Fruit fly (Drosophila melanogaster) whole organism, embryonic: ENCODE results near the gene mEFTs.

Source experiments
- BEAF-32 ChIP-seq: fragments of 200-800 bp; sonication (Bioruptor generic); optimal IDR thresholded peaks from 3 replicates; lab custom pipeline; 2017; ENCODE audit warnings: missing biosample characterization, missing genetic modification characterization, mild to moderate bottlenecking, moderate library complexity, missing genetic modification reagents
- BtbVII ChIP-seq: fragments of 200-800 bp; sonication (Bioruptor generic); optimal IDR thresholded peaks from 3 replicates; lab custom pipeline; 2017; ENCODE audit warnings: missing biosample characterization, mild to moderate bottlenecking, missing genetic modification characterization
- CG10267 ChIP-seq: fragments of 200-800 bp; sonication (Bioruptor generic); optimal IDR thresholded peaks from 2 replicates; lab custom pipeline; 2018; ENCODE audit warnings: missing biosample characterization, mild to moderate bottlenecking, missing genetic modification characterization, moderate library complexity
- CG10565 ChIP-seq: fragments of 200-800 bp; sonication (Bioruptor generic); optimal IDR thresholded peaks from 3 replicates; lab custom pipeline; 2016; ENCODE audit warnings: missing biosample characterization, mild to moderate bottlenecking, missing genetic modification characterization
- CG16813 ChIP-seq: fragments of 200-800 bp; sonication (Bioruptor generic); IDR thresholded peaks from 3 replicates; pipeline ENCODE4 v1.3.6; 2022; ENCODE audit warnings: missing biosample characterization, missing genetic modification characterization; ENCODE audit not compliant: partially characterized antibody
- CG4854 ChIP-seq: fragments of 200-800 bp; sonication (Bioruptor generic); optimal IDR thresholded peaks from 2 replicates; lab custom pipeline; 2016; ENCODE audit warnings: missing biosample characterization, missing genetic modification characterization, inconsistent platforms
- CG6654 ChIP-seq: fragments of 200-800 bp; sonication (Bioruptor generic); optimal IDR thresholded peaks from 2 replicates; lab custom pipeline; 2017; ENCODE audit warnings: missing biosample characterization, mild to moderate bottlenecking, missing genetic modification characterization
- CG6854 ChIP-seq: fragments of 200-800 bp; sonication (Bioruptor generic); optimal IDR thresholded peaks from 3 replicates; lab custom pipeline; 2017; ENCODE audit warnings: missing biosample characterization, mild to moderate bottlenecking, missing genetic modification characterization
- CG8765 ChIP-seq: fragments of 200-800 bp; sonication (Bioruptor generic); IDR thresholded peaks from 2 replicates; pipeline ENCODE4 v1.3.6; 2022; ENCODE audit warnings: missing biosample characterization, missing genetic modification characterization
- D ChIP-seq, 2 experiments: fragments of 200-800 bp in 1 of 2; fragments of >200 bp in 1 of 2; sonication (Bioruptor generic) in 1 of 2; optimal IDR thresholded peaks; 2 replicates in 1 of 2; 3 replicates in 1 of 2; lab custom pipeline; 2017; ENCODE audit warnings: mild to moderate bottlenecking in 1 of 2, missing biosample characterization in 1 of 2, missing genetic modification characterization in 1 of 2, missing genetic modification reagents in 1 of 2
- D19B ChIP-seq: fragments of 200-800 bp; sonication (Bioruptor generic); optimal IDR thresholded peaks from 2 replicates; lab custom pipeline; 2017; ENCODE audit warnings: missing biosample characterization, mild to moderate bottlenecking, missing genetic modification characterization
- Dip3 ChIP-seq: fragments of 200-800 bp; sonication (Bioruptor generic); optimal IDR thresholded peaks from 3 replicates; lab custom pipeline; 2016; ENCODE audit warnings: missing biosample characterization, missing genetic modification characterization
- Doc3 ChIP-seq: fragments of 200-800 bp; sonication (Bioruptor generic); IDR thresholded peaks from 3 replicates; pipeline ENCODE4 v1.3.6; 2022; ENCODE audit warnings: missing biosample characterization, missing genetic modification characterization; ENCODE audit not compliant: partially characterized antibody
- Dp ChIP-seq: fragments of 200-800 bp; sonication (Bioruptor generic); optimal IDR thresholded peaks from 2 replicates; lab custom pipeline; 2018; ENCODE audit warnings: missing biosample characterization, mild to moderate bottlenecking, missing genetic modification characterization, moderate library complexity
- Gsc ChIP-seq: fragments of 200-800 bp; sonication (Bioruptor generic); IDR thresholded peaks from 2 replicates; pipeline ENCODE4 v1.3.6; 2022; ENCODE audit warnings: missing biosample characterization, missing genetic modification characterization
- Hmr ChIP-seq: fragments of 200-800 bp; sonication (Bioruptor generic); optimal IDR thresholded peaks from 3 replicates; lab custom pipeline; 2017; ENCODE audit warnings: mild to moderate bottlenecking, missing biosample characterization, missing genetic modification reagents, missing genetic modification characterization
- Lhr ChIP-seq: fragments of 200-800 bp; sonication (Bioruptor generic); optimal IDR thresholded peaks from 3 replicates; lab custom pipeline; 2017; ENCODE audit warnings: mild to moderate bottlenecking, missing biosample characterization, missing genetic modification reagents, missing genetic modification characterization
- Mrtf ChIP-seq: fragments of 200-800 bp; sonication (Bioruptor generic); IDR thresholded peaks from 3 replicates; pipeline ENCODE4 v1.3.6; 2022; ENCODE audit warnings: missing biosample characterization, missing genetic modification characterization
- NC2α ChIP-seq: fragments of 200-800 bp; sonication (Bioruptor generic); optimal IDR thresholded peaks from 2 replicates; lab custom pipeline; 2016; ENCODE audit warnings: missing biosample characterization, missing genetic modification characterization
- Rfx ChIP-seq: fragments of 200-800 bp; sonication (Bioruptor generic); IDR thresholded peaks from 2 replicates; pipeline ENCODE4 v1.3.6; 2022; ENCODE audit warnings: missing biosample characterization, missing genetic modification characterization
- Spps ChIP-seq: fragments of 200-800 bp; sonication (Bioruptor generic); optimal IDR thresholded peaks from 2 replicates; lab custom pipeline; 2018; ENCODE audit warnings: missing biosample characterization, mild to moderate bottlenecking, missing genetic modification characterization
- Taf1 ChIP-seq: fragments of 200-800 bp; sonication (Bioruptor generic); IDR thresholded peaks from 2 replicates; pipeline ENCODE4 v1.3.6; 2022; ENCODE audit warnings: missing biosample characterization, missing genetic modification characterization
- Xbp1 ChIP-seq: fragments of 200-800 bp; sonication (Bioruptor generic); optimal IDR thresholded peaks from 3 replicates; lab custom pipeline; 2016; ENCODE audit warnings: missing biosample characterization, mild to moderate bottlenecking, missing genetic modification characterization
- aop ChIP-seq: fragments of 200-800 bp; sonication (Bioruptor generic); IDR thresholded peaks from 2 replicates; pipeline ENCODE4 v1.3.6; 2022; ENCODE audit warnings: missing biosample characterization, missing genetic modification characterization
- ap ChIP-seq: fragments of 200-800 bp; sonication (Bioruptor generic); IDR thresholded peaks from 2 replicates; pipeline ENCODE4 v1.3.6; 2022; ENCODE audit warnings: missing biosample characterization, missing genetic modification characterization
- ato ChIP-seq: fragments of 200-800 bp; sonication (Bioruptor generic); IDR thresholded peaks from 2 replicates; pipeline ENCODE4 v1.3.6; 2022; ENCODE audit warnings: missing biosample characterization, missing genetic modification characterization; ENCODE audit not compliant: partially characterized antibody
- chinmo ChIP-seq: fragments of 200-800 bp; sonication (Bioruptor generic); IDR thresholded peaks from 4 replicates; pipeline ENCODE4 v1.3.6; 2022; ENCODE audit warnings: missing biosample characterization, missing genetic modification characterization; ENCODE audit not compliant: partially characterized antibody
- chn ChIP-seq: fragments of 200-800 bp; sonication (Bioruptor generic); optimal IDR thresholded peaks from 2 replicates; lab custom pipeline; 2016; ENCODE audit warnings: missing biosample characterization, missing genetic modification characterization
- crp ChIP-seq, 2 experiments: fragments of 200-800 bp; sonication (Bioruptor generic); optimal IDR thresholded peaks; 2 replicates in 1 of 2; 3 replicates in 1 of 2; lab custom pipeline; 2017; ENCODE audit warnings: missing biosample characterization in 2 of 2, missing genetic modification characterization in 2 of 2, mild to moderate bottlenecking in 1 of 2, moderate library complexity in 1 of 2
- da ChIP-seq: fragments of 200-800 bp; sonication (Bioruptor generic); optimal IDR thresholded peaks from 2 replicates; lab custom pipeline; 2016; ENCODE audit warnings: missing biosample characterization, missing genetic modification characterization
- dpn ChIP-seq, 2 experiments: fragments of 200-800 bp; sonication (Bioruptor generic); optimal IDR thresholded peaks; 3 replicates each; lab custom pipeline; 2016; ENCODE audit warnings: missing biosample characterization in 2 of 2, missing genetic modification characterization in 2 of 2
- dysf ChIP-seq: fragments of 200-800 bp; sonication (Bioruptor generic); IDR thresholded peaks from 3 replicates; pipeline ENCODE4 v1.3.6; 2022; ENCODE audit warnings: missing biosample characterization, missing genetic modification characterization
- hkb ChIP-seq, 2 experiments: fragments of 200-800 bp in 1 of 2; fragments of >200 bp in 1 of 2; sonication (Bioruptor generic) in 1 of 2; IDR thresholded peaks in 1 of 2; optimal IDR thresholded peaks in 1 of 2; 2 replicates each; pipeline versions ENCODE4 v1.3.6 to Lab custom; 2017 to 2022; ENCODE audit warnings: missing biosample characterization in 1 of 2, missing genetic modification characterization in 1 of 2
- jumu ChIP-seq: fragments of 200-800 bp; sonication (Bioruptor generic); optimal IDR thresholded peaks from 3 replicates; lab custom pipeline; 2016; ENCODE audit warnings: missing biosample characterization, missing genetic modification characterization
- knrl ChIP-seq: fragments of 200-800 bp; sonication (Bioruptor generic); IDR thresholded peaks from 3 replicates; pipeline ENCODE4 v1.3.6; 2022; ENCODE audit warnings: missing biosample characterization, missing genetic modification characterization; ENCODE audit not compliant: partially characterized antibody
- mld ChIP-seq: fragments of 200-800 bp; sonication (Bioruptor generic); IDR thresholded peaks from 3 replicates; pipeline ENCODE4 v1.3.6; 2022; ENCODE audit warnings: missing biosample characterization, missing genetic modification characterization; ENCODE audit not compliant: partially characterized antibody
- otp ChIP-seq: fragments of 200-800 bp; sonication (Bioruptor generic); IDR thresholded peaks from 3 replicates; pipeline ENCODE4, ENCODE4 v1.3.6; 2022; ENCODE audit warnings: missing biosample characterization, missing genetic modification characterization
- pnt ChIP-seq: fragments of 200-800 bp; sonication (Bioruptor generic); optimal IDR thresholded peaks from 3 replicates; lab custom pipeline; 2016; ENCODE audit warnings: missing biosample characterization, missing genetic modification characterization
- pros ChIP-seq: fragments of 200-800 bp; sonication (Bioruptor generic); optimal IDR thresholded peaks from 3 replicates; lab custom pipeline; 2019; ENCODE audit warnings: missing biosample characterization, mild to moderate bottlenecking, missing genetic modification characterization, moderate library complexity
- sc ChIP-seq, 3 experiments: fragments of >200 bp in 2 of 3; fragments of 200-800 bp in 1 of 3; sonication (Bioruptor generic) in 1 of 3; optimal IDR thresholded peaks; 2 replicates in 2 of 3; 3 replicates in 1 of 3; lab custom pipeline; 2017; ENCODE audit warnings: mild to moderate bottlenecking in 1 of 3, missing biosample characterization in 1 of 3, missing genetic modification characterization in 1 of 3, missing genetic modification reagents in 1 of 3
- sisA ChIP-seq: fragments of 200-800 bp; sonication (Bioruptor generic); IDR thresholded peaks from 2 replicates; pipeline ENCODE4 v1.3.6; 2022; ENCODE audit warnings: missing biosample characterization, missing genetic modification characterization
- tll ChIP-seq, 2 experiments: fragments of 200-800 bp in 1 of 2; fragments of >200 bp in 1 of 2; sonication (Bioruptor generic) in 1 of 2; optimal IDR thresholded peaks; 2 replicates each; lab custom pipeline; 2017 to 2019; ENCODE audit warnings: missing biosample characterization in 2 of 2, missing genetic modification characterization in 2 of 2, mild to moderate bottlenecking in 1 of 2, moderate library complexity in 1 of 2
- unc-4 ChIP-seq: fragments of 200-800 bp; sonication (Bioruptor generic); IDR thresholded peaks from 2 replicates; pipeline ENCODE4 v1.3.6; 2022; ENCODE audit warnings: missing biosample characterization, missing genetic modification characterization; ENCODE audit not compliant: partially characterized antibody
- vnd ChIP-seq: fragments of 200-800 bp; sonication (Bioruptor generic); IDR thresholded peaks from 3 replicates; pipeline ENCODE4 v1.3.6; 2022; ENCODE audit warnings: missing biosample characterization, missing genetic modification characterization; ENCODE audit not compliant: partially characterized antibody
- zen2 ChIP-seq: fragments of 200-800 bp; sonication (Bioruptor generic); IDR thresholded peaks from 3 replicates; pipeline ENCODE4 v1.3.6; 2022; ENCODE audit warnings: missing biosample characterization, missing genetic modification characterization; ENCODE audit not compliant: partially characterized antibody
- zfh1 ChIP-seq: fragments of 200-800 bp; sonication (Bioruptor generic); IDR thresholded peaks from 3 replicates; pipeline ENCODE4 v1.3.6; 2022; ENCODE audit warnings: missing biosample characterization, missing genetic modification characterization

Gene mEFTs

DNA sequence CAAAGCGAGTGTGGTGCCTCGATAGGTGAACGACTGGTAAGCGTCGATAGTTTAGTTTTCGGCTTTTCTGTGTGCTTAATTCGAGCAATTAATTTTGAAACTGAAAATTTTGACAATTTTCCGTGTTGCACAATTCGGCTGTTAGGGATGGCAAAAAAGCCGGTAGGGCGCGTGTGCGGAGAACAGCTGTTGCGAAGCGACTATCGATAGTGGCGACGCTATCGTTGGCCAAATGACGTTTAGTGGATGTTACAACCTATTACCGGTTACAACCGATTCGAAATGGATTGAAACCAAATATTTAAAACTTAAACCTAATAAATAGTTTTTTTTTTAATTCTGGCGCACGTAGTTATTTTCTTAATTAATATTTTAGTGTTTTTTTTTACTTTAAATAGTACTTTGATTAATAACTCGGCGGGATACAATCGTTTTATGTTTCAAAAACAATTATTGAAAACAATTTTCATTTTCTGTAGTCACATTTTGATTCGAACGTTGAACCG, at the start of gene mEFTs, which contains the start of gene Dhc36C (continued):
- TF ChIP-seq CG10267 (tag; lab: Kevin White, UChicago): peak; percentile 87
- no peak for TF ChIP-seq Spps (tag; lab: Kevin White, UChicago)
- no peak for TF ChIP-seq hkb (optimal IDR thresholded peaks at IDR 0.05; lab: Kevin White, UChicago)
- TF ChIP-seq hkb (GFP tag; IDR thresholded peaks at IDR 0.05; lab: Robert Waterston, UW): peak; percentile 21; the same call in 1 of the 2 replicates
- peak; percentile 57; the same call in 1 of the 3 replicates for TF ChIP-seq mld
- no peak for TF ChIP-seq zfh1 (GFP tag; lab: Robert Waterston, UW)
- peak; percentile 88 for TF ChIP-seq CG16813
- peak; percentile 78 for TF ChIP-seq Dp
- TF ChIP-seq Hmr: peak; percentile 38
- no peak for TF ChIP-seq otp
- peak; percentile 82; the same call in 2 of the 3 replicates for TF ChIP-seq zen2 (GFP tag; lab: Robert Waterston, UW)
- peak; percentile 62; the same call in 2 of the 3 replicates for TF ChIP-seq vnd (GFP tag; lab: Robert Waterston, UW)
- TF ChIP-seq sisA (GFP tag; lab: Robert Waterston, UW): no peak
- peak; percentile 58 for TF ChIP-seq Lhr

DNA sequence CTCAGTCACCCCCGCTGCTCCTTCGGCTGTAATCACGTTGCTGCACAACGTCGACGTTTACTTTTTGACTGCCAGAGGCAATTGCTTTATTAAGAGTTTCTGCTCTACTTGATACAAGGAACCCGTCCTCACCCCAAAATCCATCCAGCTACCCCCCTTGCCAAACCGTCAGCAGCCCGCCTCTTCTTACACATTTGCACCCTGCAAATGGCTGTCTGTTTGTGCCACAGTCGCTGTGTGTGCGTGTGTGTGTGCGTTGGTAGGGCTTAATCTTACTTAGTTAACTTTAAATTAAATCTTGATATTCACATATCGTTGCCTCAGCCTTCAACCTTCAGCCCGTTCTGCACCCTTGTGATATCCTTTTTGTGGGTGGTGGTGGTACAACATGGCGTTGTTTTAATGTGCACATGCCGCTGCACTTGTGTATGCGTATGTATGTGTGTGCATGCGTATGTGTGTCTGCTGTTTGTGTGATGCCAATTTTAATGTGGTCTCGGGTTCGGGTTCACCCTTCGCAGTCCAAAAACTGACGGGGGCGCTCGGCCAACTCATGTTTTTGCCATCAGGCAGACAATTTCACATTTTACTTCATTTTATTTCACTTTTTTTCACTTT, 41.9 kb upstream of the mEFTs start:
- no peak for TF ChIP-seq jumu (GFP tag; lab: Kevin White, UChicago)
- TF ChIP-seq dpn (GFP tag; optimal IDR thresholded peaks at IDR 0.05; lab: Kevin White, UChicago): no peak
- no peak for TF ChIP-seq D19B (GFP tag; lab: Kevin White, UChicago)
- TF ChIP-seq chinmo (GFP tag; lab: Robert Waterston, UW): no peak
- no peak for TF ChIP-seq CG10565
- TF ChIP-seq dysf: no peak
- no peak for TF ChIP-seq ato (GFP tag; lab: Robert Waterston, UW)
- TF ChIP-seq ap: no peak
- no peak for TF ChIP-seq unc-4 (GFP tag; lab: Robert Waterston, UW)
- TF ChIP-seq Spps (tag; lab: Kevin White, UChicago): no peak
- no peak for TF ChIP-seq crp (GFP tag; optimal IDR thresholded peaks at IDR 0.05; lab: Kevin White, UChicago)
- TF ChIP-seq BEAF-32 (GFP tag; lab: Kevin White, UChicago): no peak
- no peak for TF ChIP-seq BtbVII (GFP tag; lab: Kevin White, UChicago)
- peak; percentile 89 for TF ChIP-seq pros (GFP tag; lab: Kevin White, UChicago)
- no peak for TF ChIP-seq da
- no peak for TF ChIP-seq Doc3 (GFP tag; lab: Robert Waterston, UW)
- no peak for TF ChIP-seq chn (GFP tag; lab: Kevin White, UChicago)
- no peak for TF ChIP-seq Taf1 (GFP tag; lab: Robert Waterston, UW)
- no peak for TF ChIP-seq sc (optimal IDR thresholded peaks at IDR 0.05; lab: Kevin White, UChicago)
- no peak for TF ChIP-seq sc (GFP tag; optimal IDR thresholded peaks at IDR 0.05; lab: Kevin White, UChicago)
- TF ChIP-seq CG6654 (GFP tag; lab: Kevin White, UChicago): no peak
- TF ChIP-seq CG6854: no peak
- TF ChIP-seq Xbp1 (GFP tag; lab: Kevin White, UChicago): no peak
- TF ChIP-seq Mrtf (GFP tag; lab: Robert Waterston, UW): no peak
- TF ChIP-seq D (optimal IDR thresholded peaks at IDR 0.05; lab: Kevin White, UChicago): no peak
- no peak for TF ChIP-seq D (GFP tag; optimal IDR thresholded peaks at IDR 0.05; lab: Kevin White, UChicago)
- no peak for TF ChIP-seq CG8765 (GFP tag; lab: Robert Waterston, UW)
- no peak for TF ChIP-seq pnt (GFP tag; lab: Kevin White, UChicago)
- no peak for TF ChIP-seq CG4854
- no peak for TF ChIP-seq Gsc (GFP tag; lab: Robert Waterston, UW)
- TF ChIP-seq Dip3 (GFP tag; lab: Kevin White, UChicago): no peak
- TF ChIP-seq knrl: no peak
- TF ChIP-seq tll (GFP tag; optimal IDR thresholded peaks at IDR 0.05; lab: Kevin White, UChicago): no peak
- no peak for TF ChIP-seq NC2α (GFP tag; lab: Kevin White, UChicago)
- no peak for TF ChIP-seq aop (GFP tag; lab: Robert Waterston, UW)
- TF ChIP-seq Rfx (GFP tag; lab: Robert Waterston, UW): 0 out of 2 replicates have a peak, but pooled peaks have one; percentile 6
